Fruit fly (Drosophila melanogaster) whole organism, embryonic: ENCODE results near the gene Rcd-1r.

Source experiments
- Antp ChIP-seq: fragments of 200-800 bp; sonication (Bioruptor generic); optimal IDR thresholded peaks from 3 replicates; lab custom pipeline; 2016; ENCODE audit warnings: missing biosample characterization, missing genetic modification characterization
- CG9817 ChIP-seq: fragments of 200-800 bp; sonication (Bioruptor generic); optimal IDR thresholded peaks from 2 replicates; lab custom pipeline; 2018; ENCODE audit warnings: missing biosample characterization, mild to moderate bottlenecking, missing genetic modification characterization, moderate library complexity
- Max ChIP-seq: fragments of 200-800 bp; sonication (Bioruptor generic); optimal IDR thresholded peaks from 2 replicates; lab custom pipeline; 2016; ENCODE audit warnings: missing biosample characterization, mild to moderate bottlenecking, missing genetic modification characterization
- ac ChIP-seq: fragments of 200-800 bp; sonication (Bioruptor generic); optimal IDR thresholded peaks from 3 replicates; lab custom pipeline; 2017; ENCODE audit warnings: missing biosample characterization, mild to moderate bottlenecking, missing genetic modification characterization
- gfzf ChIP-seq: fragments of 200-800 bp; sonication (Bioruptor generic); optimal IDR thresholded peaks from 2 replicates; lab custom pipeline; 2016; ENCODE audit warnings: missing biosample characterization, mild to moderate bottlenecking, missing genetic modification characterization, moderate library complexity
- inv ChIP-seq: fragments of 200-800 bp; sonication (Bioruptor generic); IDR thresholded peaks from 2 replicates; pipeline ENCODE4 v1.3.6; 2022; ENCODE audit warnings: missing biosample characterization, missing genetic modification characterization; ENCODE audit not compliant: partially characterized antibody
- psq ChIP-seq: fragments of 200-800 bp; sonication (Bioruptor generic); optimal IDR thresholded peaks from 2 replicates; lab custom pipeline; 2017; ENCODE audit warnings: missing biosample characterization, missing genetic modification characterization
- tna ChIP-seq: fragments of 200-800 bp; sonication (Bioruptor generic); IDR thresholded peaks from 2 replicates; pipeline ENCODE4 v1.3.6; 2022; ENCODE audit warnings: missing biosample characterization, missing genetic modification characterization; ENCODE audit not compliant: partially characterized antibody

DNA sequence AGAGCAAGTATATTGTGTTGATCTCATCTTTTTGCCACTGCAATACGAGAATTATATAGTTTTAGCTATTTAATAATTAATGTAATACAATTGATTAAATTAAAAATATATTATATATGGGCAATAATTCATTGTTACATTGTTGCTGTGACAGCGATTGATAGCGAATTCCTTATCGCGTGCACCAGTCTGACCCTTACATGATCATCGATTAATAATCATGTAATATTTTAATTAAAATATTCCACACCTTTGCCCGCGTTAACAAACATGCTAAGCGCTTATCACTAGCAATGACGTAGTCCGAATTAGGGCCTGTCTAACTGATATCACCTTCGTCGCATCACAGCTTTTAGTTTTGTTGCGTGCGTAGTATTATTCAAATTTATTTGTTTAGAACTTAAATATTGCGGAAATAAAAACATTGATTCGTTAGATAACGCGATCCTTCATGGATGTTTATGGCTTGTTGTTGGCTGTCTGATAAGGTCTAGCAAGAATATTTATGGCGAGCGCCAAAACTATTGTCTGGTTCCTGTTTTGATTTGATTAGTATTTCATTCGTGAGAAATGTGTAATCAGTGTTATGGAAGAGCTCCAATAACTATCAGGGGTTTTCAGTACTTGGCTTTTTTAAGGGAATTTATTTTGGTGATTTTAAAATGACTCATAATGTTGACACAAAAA, 26.5 kb downstream of the Rcd-1r start:
- TF ChIP-seq tna (GFP tag; lab: Robert Waterston, UW), result no peak
- no peak for TF ChIP-seq psq (GFP tag; lab: Kevin White, UChicago)
- TF ChIP-seq CG9817 (tag; lab: Kevin White, UChicago), result no peak
- TF ChIP-seq Antp (GFP tag; lab: Kevin White, UChicago), result no peak
- no peak for TF ChIP-seq ac (GFP tag; lab: Kevin White, UChicago)
- no peak for TF ChIP-seq inv
- no peak for TF ChIP-seq gfzf (GFP tag; lab: Kevin White, UChicago)
- no peak for TF ChIP-seq Max (GFP tag; lab: Kevin White, UChicago)
